Worm (Caenorhabditis elegans) whole organism, young adult: ENCODE results near the gene cnep-1.

Experiments
- F55B11.4 ChIP-seq: sonication (generic microtip); optimal IDR thresholded peaks from 2 replicates; lab custom pipeline; 2016; ENCODE audit warnings: missing compliant biosample characterization, missing genetic modification characterization, borderline replicate concordance; ENCODE audit not compliant: insufficient read depth
- Y95B8A.8 ChIP-seq: fragments of 200-800 bp; sonication (Bioruptor generic); IDR thresholded peaks from 2 replicates; pipeline ENCODE4 v1.3.6; 2022; ENCODE audit warnings: missing genetic modification reagents, missing genetic modification characterization, missing compliant biosample characterization
- efl-1 ChIP-seq: fragments of 150-350 bp; optimal IDR thresholded peaks from 2 replicates; lab custom pipeline; 2014; ENCODE audit warnings: missing biosample characterization, missing genetic modification reagents, missing genetic modification characterization
- unc-62 ChIP-seq: fragments of 150-350 bp; optimal IDR thresholded peaks from 2 replicates; lab custom pipeline; 2014; ENCODE audit warnings: missing biosample characterization, missing genetic modification reagents, missing genetic modification characterization

- TF ChIP-seq unc-62 (GFP tag; lab: Kevin White, UChicago) (no peak), Y95B8A.8 (GFP tag; lab: Robert Waterston, UW) (no peak), efl-1 (GFP tag; lab: Kevin White, UChicago) (no peak), F55B11.4 (tag; lab: Kevin White, UChicago) (no peak)
Measured at ce11 chrII:7348063-7348462, 37.9 kb downstream of the cnep-1 start.
